Fruit fly (Drosophila melanogaster) whole organism, prepupa: ENCODE measurements around the gene mesh.

Experiments used
- Blimp-1 ChIP-seq: fragments of 200-800 bp; sonication (Bioruptor generic); optimal IDR thresholded peaks from 3 replicates; lab custom pipeline; 2017; ENCODE audit warnings: missing biosample characterization, missing genetic modification characterization, mild to moderate bottlenecking, moderate library complexity, missing genetic modification reagents
- CG10631 ChIP-seq: fragments of 200-800 bp; sonication (Bioruptor generic); optimal IDR thresholded peaks from 2 replicates; lab custom pipeline; 2016; ENCODE audit warnings: missing biosample characterization, missing genetic modification characterization
- CG10669 ChIP-seq: fragments of 200-800 bp; sonication (Bioruptor generic); optimal IDR thresholded peaks from 3 replicates; lab custom pipeline; 2018; ENCODE audit warnings: missing biosample characterization, mild to moderate bottlenecking, missing genetic modification characterization, moderate library complexity
- CG11294 ChIP-seq: fragments of 200-800 bp; sonication (Bioruptor generic); IDR thresholded peaks from 2 replicates; pipeline ENCODE4 v1.3.6; 2022; ENCODE audit warnings: missing biosample characterization, missing genetic modification characterization
- CG11902 ChIP-seq: fragments of 200-800 bp; sonication (Bioruptor generic); optimal IDR thresholded peaks from 3 replicates; lab custom pipeline; 2016; ENCODE audit warnings: missing biosample characterization, missing genetic modification characterization
- CG15336 ChIP-seq: fragments of 200-800 bp; sonication (Bioruptor generic); IDR thresholded peaks from 2 replicates; pipeline ENCODE4 v1.3.6; 2022; ENCODE audit warnings: missing biosample characterization, missing genetic modification characterization
- CG1621 ChIP-seq: fragments of 200-800 bp; sonication (Bioruptor generic); optimal IDR thresholded peaks from 3 replicates; lab custom pipeline; 2018; ENCODE audit warnings: missing biosample characterization, mild to moderate bottlenecking, missing genetic modification characterization
- CG16779 ChIP-seq: fragments of 200-800 bp; sonication (Bioruptor generic); optimal IDR thresholded peaks from 3 replicates; lab custom pipeline; 2017; ENCODE audit warnings: missing biosample characterization, mild to moderate bottlenecking, missing genetic modification characterization
- CG3032 ChIP-seq: fragments of 200-800 bp; optimal IDR thresholded peaks from 2 replicates; lab custom pipeline; 2019; ENCODE audit warnings: missing biosample characterization, mild to moderate bottlenecking, missing genetic modification characterization, moderate library complexity
- CG32006 ChIP-seq: fragments of 200-800 bp; sonication (Bioruptor generic); optimal IDR thresholded peaks from 3 replicates; lab custom pipeline; 2017; ENCODE audit warnings: missing biosample characterization, mild to moderate bottlenecking, missing genetic modification characterization
- CG34406 ChIP-seq: fragments of 200-800 bp; sonication (Bioruptor generic); optimal IDR thresholded peaks from 3 replicates; lab custom pipeline; 2016; ENCODE audit warnings: missing biosample characterization, missing genetic modification characterization
- CG3919 ChIP-seq: fragments of 200-800 bp; sonication (Bioruptor generic); optimal IDR thresholded peaks from 3 replicates; lab custom pipeline; 2016; ENCODE audit warnings: missing biosample characterization, missing genetic modification characterization
- CG4318 ChIP-seq: fragments of 200-800 bp; sonication (Bioruptor generic); optimal IDR thresholded peaks from 3 replicates; lab custom pipeline; 2017; ENCODE audit warnings: missing biosample characterization, mild to moderate bottlenecking, missing genetic modification characterization
- CG6163 ChIP-seq: fragments of 200-800 bp; sonication (Bioruptor generic); IDR thresholded peaks from 3 replicates; pipeline ENCODE4 v1.3.6; 2022; ENCODE audit warnings: missing biosample characterization, missing genetic modification characterization
- CG6276 ChIP-seq: fragments of 200-800 bp; sonication (Bioruptor generic); optimal IDR thresholded peaks from 2 replicates; lab custom pipeline; 2017; ENCODE audit warnings: missing biosample characterization, mild to moderate bottlenecking, missing genetic modification characterization
- CG6792 ChIP-seq: fragments of 200-800 bp; sonication (Bioruptor generic); optimal IDR thresholded peaks from 3 replicates; lab custom pipeline; 2016; ENCODE audit warnings: missing biosample characterization, missing genetic modification characterization
- CG6808 ChIP-seq: fragments of 200-800 bp; sonication (Bioruptor generic); optimal IDR thresholded peaks from 3 replicates; lab custom pipeline; 2017; ENCODE audit warnings: missing biosample characterization, missing genetic modification characterization, mild to moderate bottlenecking, moderate library complexity, missing genetic modification reagents
- CG8119 ChIP-seq: fragments of 200-800 bp; sonication (Bioruptor generic); IDR thresholded peaks from 3 replicates; pipeline ENCODE4 v1.3.6; 2022; ENCODE audit warnings: missing biosample characterization, missing genetic modification characterization
- CG8319 ChIP-seq: fragments of 200-800 bp; sonication (Bioruptor generic); optimal IDR thresholded peaks from 3 replicates; lab custom pipeline; 2016; ENCODE audit warnings: missing biosample characterization, missing genetic modification characterization
- CG8632 ChIP-seq: fragments of 200-800 bp; sonication (Bioruptor generic); optimal IDR thresholded peaks from 3 replicates; lab custom pipeline; 2016; ENCODE audit warnings: missing biosample characterization, missing genetic modification characterization
- Eip75B ChIP-seq: fragments of 200-800 bp; sonication (Bioruptor generic); optimal IDR thresholded peaks from 3 replicates; lab custom pipeline; 2016; ENCODE audit warnings: missing biosample characterization, missing genetic modification characterization
- Eip78C ChIP-seq: fragments of 200-800 bp; sonication (Bioruptor generic); peaks from one replicate; lab custom pipeline; 2016; ENCODE audit warnings: missing biosample characterization, missing genetic modification characterization
- Eip93F ChIP-seq: fragments of 200-800 bp; sonication (Bioruptor generic); optimal IDR thresholded peaks from 2 replicates; lab custom pipeline; 2016; ENCODE audit warnings: missing biosample characterization, mild to moderate bottlenecking, missing genetic modification characterization
- Ets21C ChIP-seq: fragments of 200-800 bp; sonication (Bioruptor generic); optimal IDR thresholded peaks from 3 replicates; lab custom pipeline; 2016; ENCODE audit warnings: missing biosample characterization, missing genetic modification characterization
- Ets96B ChIP-seq: fragments of 200-800 bp; optimal IDR thresholded peaks from 2 replicates; lab custom pipeline; 2019; ENCODE audit warnings: missing biosample characterization, mild to moderate bottlenecking, missing genetic modification characterization, moderate library complexity
- Gug ChIP-seq: fragments of 200-800 bp; sonication (Bioruptor generic); IDR thresholded peaks from 2 replicates; pipeline ENCODE4 v1.3.6; 2022; ENCODE audit warnings: missing biosample characterization, missing genetic modification characterization
- Hr38 ChIP-seq: sonication (Bioruptor generic); optimal IDR thresholded peaks from 2 replicates; lab custom pipeline; 2016; ENCODE audit warnings: missing biosample characterization, missing genetic modification characterization
- Hr39 ChIP-seq: fragments of 200-800 bp; sonication (Bioruptor generic); optimal IDR thresholded peaks from 2 replicates; lab custom pipeline; 2016; ENCODE audit warnings: missing biosample characterization, missing genetic modification characterization
- Hr4 ChIP-seq: fragments of 200-800 bp; sonication (Bioruptor generic); optimal IDR thresholded peaks from 3 replicates; lab custom pipeline; 2016; ENCODE audit warnings: missing biosample characterization, missing genetic modification characterization
- Lpt ChIP-seq: fragments of 200-800 bp; sonication (Bioruptor generic); optimal IDR thresholded peaks from 3 replicates; lab custom pipeline; 2016; ENCODE audit warnings: missing biosample characterization, missing genetic modification characterization
- Met ChIP-seq: fragments of 200-800 bp; sonication (Bioruptor generic); optimal IDR thresholded peaks from 3 replicates; lab custom pipeline; 2016; ENCODE audit warnings: missing biosample characterization, missing genetic modification characterization
- OdsH ChIP-seq: fragments of 200-800 bp; sonication (Bioruptor generic); optimal IDR thresholded peaks from 3 replicates; lab custom pipeline; 2016; ENCODE audit warnings: missing biosample characterization, missing genetic modification characterization
- Smox ChIP-seq: fragments of 200-800 bp; sonication (Bioruptor generic); optimal IDR thresholded peaks from 3 replicates; lab custom pipeline; 2016; ENCODE audit warnings: missing biosample characterization, missing genetic modification characterization
- Sox15 ChIP-seq: fragments of 200-800 bp; sonication (Bioruptor generic); optimal IDR thresholded peaks from 3 replicates; lab custom pipeline; 2016; ENCODE audit warnings: missing biosample characterization, missing genetic modification characterization
- achi ChIP-seq: fragments of 200-800 bp; sonication (Bioruptor generic); optimal IDR thresholded peaks from 3 replicates; lab custom pipeline; 2016; ENCODE audit warnings: missing biosample characterization, missing genetic modification characterization
- dac ChIP-seq: fragments of 200-800 bp; sonication (Bioruptor generic); optimal IDR thresholded peaks from 2 replicates; lab custom pipeline; 2017; ENCODE audit warnings: missing biosample characterization, mild to moderate bottlenecking, missing genetic modification characterization
- dsx ChIP-seq: fragments of 200-800 bp; optimal IDR thresholded peaks from 3 replicates; lab custom pipeline; 2019; ENCODE audit warnings: missing biosample characterization, mild to moderate bottlenecking, missing genetic modification characterization, moderate library complexity; ENCODE audit not compliant: poor library complexity, severe bottlenecking
- eg ChIP-seq: fragments of 200-800 bp; sonication (Bioruptor generic); IDR thresholded peaks from 3 replicates; pipeline ENCODE4 v1.3.6; 2022; ENCODE audit warnings: missing biosample characterization, missing genetic modification characterization
- esn ChIP-seq: fragments of 200-800 bp; sonication (Bioruptor generic); optimal IDR thresholded peaks from 2 replicates; lab custom pipeline; 2016; ENCODE audit warnings: missing biosample characterization, mild to moderate bottlenecking, missing genetic modification characterization, moderate library complexity
- fd85E ChIP-seq: fragments of 200-800 bp; sonication (Bioruptor generic); optimal IDR thresholded peaks from 3 replicates; lab custom pipeline; 2016; ENCODE audit warnings: missing biosample characterization, missing genetic modification characterization
- fkh ChIP-seq: fragments of 200-800 bp; sonication (Bioruptor generic); optimal IDR thresholded peaks from 3 replicates; lab custom pipeline; 2017; ENCODE audit warnings: missing biosample characterization, mild to moderate bottlenecking, missing genetic modification characterization, moderate library complexity
- lz ChIP-seq: fragments of 200-800 bp; sonication (Bioruptor generic); optimal IDR thresholded peaks from 3 replicates; lab custom pipeline; 2016; ENCODE audit warnings: missing biosample characterization, missing genetic modification characterization
- net ChIP-seq: fragments of 200-800 bp; sonication (Bioruptor generic); optimal IDR thresholded peaks from 3 replicates; lab custom pipeline; 2016; ENCODE audit warnings: missing biosample characterization, missing genetic modification characterization
- pdm3 ChIP-seq: fragments of 200-800 bp; sonication (Bioruptor generic); optimal IDR thresholded peaks from 3 replicates; lab custom pipeline; 2016; ENCODE audit warnings: missing biosample characterization, missing genetic modification characterization
- salr ChIP-seq, 2 experiments: fragments of 200-800 bp; sonication (Bioruptor generic); optimal IDR thresholded peaks; 3 replicates each; lab custom pipeline; 2016 to 2018; ENCODE audit warnings: missing biosample characterization in 2 of 2, missing genetic modification characterization in 2 of 2, mild to moderate bottlenecking in 1 of 2
- spab ChIP-seq: fragments of 200-800 bp; sonication (Bioruptor generic); optimal IDR thresholded peaks from 2 replicates; lab custom pipeline; 2017; ENCODE audit warnings: missing biosample characterization, mild to moderate bottlenecking, missing genetic modification characterization, missing genetic modification reagents
- ss ChIP-seq, 2 experiments: fragments of 200-800 bp; sonication (Bioruptor generic); optimal IDR thresholded peaks; 2 replicates in 1 of 2; 3 replicates in 1 of 2; lab custom pipeline; 2017 to 2018; ENCODE audit warnings: mild to moderate bottlenecking in 2 of 2, missing biosample characterization in 2 of 2, missing genetic modification characterization in 2 of 2, moderate library complexity in 1 of 2
- svp ChIP-seq: fragments of 200-800 bp; sonication (Bioruptor generic); peaks from one replicate; lab custom pipeline; 2016; ENCODE audit warnings: missing biosample characterization, missing genetic modification characterization
- vri ChIP-seq: fragments of 200-800 bp; sonication (Bioruptor generic); optimal IDR thresholded peaks from 3 replicates; lab custom pipeline; 2016; ENCODE audit warnings: missing biosample characterization, mild to moderate bottlenecking, missing genetic modification characterization

mesh gene

DNA sequence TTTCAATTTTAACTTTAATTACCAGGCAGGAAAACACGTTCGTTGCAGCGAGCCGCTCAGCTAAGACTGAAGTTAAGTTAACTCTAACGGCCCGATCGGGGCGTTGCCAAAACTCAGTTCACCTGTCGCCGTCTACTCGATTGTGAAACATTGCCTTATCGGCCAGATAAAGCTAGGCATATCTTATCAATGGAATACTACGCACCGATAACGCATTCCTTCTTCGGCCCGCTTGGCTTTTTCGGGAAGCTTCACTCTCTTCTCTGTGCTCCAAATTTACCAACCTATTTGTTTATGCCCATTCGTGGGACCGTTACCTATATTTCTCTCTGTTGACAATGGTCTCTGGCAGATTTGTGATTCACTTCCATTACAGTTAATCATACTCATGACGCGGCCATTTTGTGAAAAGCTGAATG is at the start of gene mesh:
mesh (minus strand) TSS at position 68 of the 419 bp plus-strand sequence.
- TF ChIP-seq CG34406 (GFP tag; lab: Kevin White, UChicago) = no peak
- TF ChIP-seq Blimp-1 (GFP tag; lab: Kevin White, UChicago) = no peak
- peak; percentile 67 for TF ChIP-seq fkh (GFP tag; lab: Kevin White, UChicago)
- peak; percentile 61 for TF ChIP-seq Eip93F (GFP tag; lab: Kevin White, UChicago)
- TF ChIP-seq vri = peak; percentile 89
- no peak for TF ChIP-seq Eip75B
- no peak for TF ChIP-seq Gug (GFP tag; lab: Robert Waterston, UW)
- no peak for TF ChIP-seq CG6808 (GFP tag; lab: Kevin White, UChicago)

DNA sequence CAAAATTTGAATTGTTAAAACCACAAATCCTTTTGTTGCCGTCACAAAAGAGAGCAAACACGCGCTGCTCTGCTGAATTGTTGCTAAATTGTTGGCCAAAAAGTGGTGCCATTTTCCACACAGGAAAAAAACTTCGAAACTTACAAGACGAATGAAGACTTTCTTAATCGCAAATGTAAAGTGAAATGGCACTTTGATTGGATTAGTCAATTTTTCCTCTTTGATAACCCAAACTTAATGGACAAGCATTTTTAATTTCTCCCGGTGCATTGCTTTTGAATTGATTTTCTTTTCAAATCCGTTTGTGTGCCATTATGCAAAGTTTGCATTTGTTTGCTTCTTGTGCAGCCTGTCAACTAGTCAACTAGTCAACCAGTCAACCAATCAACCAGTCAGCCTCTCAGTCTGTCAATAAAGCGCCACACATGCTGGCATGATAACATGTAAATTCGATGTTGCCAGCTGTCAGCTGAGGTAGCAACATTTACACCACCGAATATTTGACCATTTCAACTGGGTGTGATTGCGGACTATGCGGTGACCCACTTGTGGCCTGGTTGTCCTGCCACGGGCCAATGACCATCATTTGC is 47.6 kb upstream of the mesh start:
- TF ChIP-seq eg (GFP tag; lab: Robert Waterston, UW) (peak; percentile 83), CG16779 (tag; lab: Kevin White, UChicago) (no peak), CG34406 (GFP tag; lab: Kevin White, UChicago) (no peak), CG10631 (GFP tag; lab: Kevin White, UChicago) (no peak), Hr4 (peak; percentile 80), Ets96B (tag; lab: Kevin White, UChicago) (no peak), CG4318 (GFP tag; lab: Kevin White, UChicago) (peak; percentile 44), CG3919 (GFP tag; lab: Kevin White, UChicago) (peak; percentile 29), CG6163 (GFP tag; lab: Robert Waterston, UW) (peak; percentile 63), Hr39 (no peak), Sox15 (no peak), CG6808 (GFP tag; lab: Kevin White, UChicago) (no peak), OdsH (GFP tag; lab: Kevin White, UChicago) (peak; percentile 47), CG10669 (GFP tag; lab: Kevin White, UChicago) (no peak), salr (GFP tag; optimal IDR thresholded peaks at IDR 0.05; lab: Kevin White, UChicago) (no peak), Met (GFP tag; lab: Kevin White, UChicago) (no peak), Hr38 (GFP tag; lab: Kevin White, UChicago) (no peak), achi (peak; percentile 11), Gug (GFP tag; lab: Robert Waterston, UW) (peak; percentile 29; the same call in 1 of the 2 replicates), CG6792 (GFP tag; lab: Kevin White, UChicago) (no peak), CG3032 (tag; lab: Kevin White, UChicago) (no peak), Smox (GFP tag; lab: Kevin White, UChicago) (no peak), fd85E (GFP tag; lab: Kevin White, UChicago) (no peak), CG8119 (GFP tag; lab: Robert Waterston, UW) (peak; percentile 63; the same call in 1 of the 3 replicates), fkh (GFP tag; lab: Kevin White, UChicago) (no peak), Ets21C (GFP tag; lab: Kevin White, UChicago) (no peak), Eip75B (no peak), CG32006 (GFP tag; lab: Kevin White, UChicago) (peak; percentile 73), Eip78C (peak; percentile 64), CG15336 (GFP tag; lab: Robert Waterston, UW) (peak; percentile 82), pdm3 (GFP tag; lab: Kevin White, UChicago) (peak; percentile 48), spab (GFP tag; lab: Kevin White, UChicago) (no peak), svp (GFP tag; lab: Kevin White, UChicago) (no peak), Eip93F (GFP tag; lab: Kevin White, UChicago) (no peak), CG1621 (tag; lab: Kevin White, UChicago) (no peak), CG8632 (no peak), Lpt (GFP tag; lab: Kevin White, UChicago) (peak; percentile 55), dsx (no peak), CG11902 (no peak), CG11294 (GFP tag; lab: Robert Waterston, UW) (0 out of 2 replicates have a peak, but pooled peaks have one; percentile 6), CG8319 (no peak), esn (GFP tag; lab: Kevin White, UChicago) (no peak), net (GFP tag; lab: Kevin White, UChicago) (peak; percentile 34), dac (GFP tag; lab: Kevin White, UChicago) (peak; percentile 46), ss (GFP tag; optimal IDR thresholded peaks at IDR 0.05; lab: Kevin White, UChicago) (no peak), CG6276 (GFP tag; lab: Kevin White, UChicago) (peak; percentile 37), lz (GFP tag; lab: Kevin White, UChicago) (no peak)
